Fruit fly (Drosophila melanogaster) whole organism, embryonic: ENCODE results near the gene st.

Experiments
- Antp ChIP-seq: fragments of 200-800 bp; sonication (Bioruptor generic); optimal IDR thresholded peaks from 3 replicates; lab custom pipeline; 2016; ENCODE audit warnings: missing biosample characterization, missing genetic modification characterization
- CG10462 ChIP-seq: fragments of 200-800 bp; sonication (Bioruptor generic); optimal IDR thresholded peaks from 2 replicates; lab custom pipeline; 2016; ENCODE audit warnings: missing biosample characterization, missing genetic modification characterization
- CG10979 ChIP-seq: fragments of 200-800 bp; sonication (Bioruptor generic); optimal IDR thresholded peaks from 2 replicates; lab custom pipeline; 2018; ENCODE audit warnings: missing biosample characterization, mild to moderate bottlenecking, missing genetic modification characterization, moderate library complexity
- CG11696 ChIP-seq: fragments of 200-800 bp; sonication (Bioruptor generic); IDR thresholded peaks from 2 replicates; pipeline ENCODE4 v1.3.6; 2022; ENCODE audit warnings: missing biosample characterization, missing genetic modification characterization
- CG13287 ChIP-seq: fragments of 200-800 bp; sonication (Bioruptor generic); IDR thresholded peaks from 2 replicates; pipeline ENCODE4 v1.3.6; 2022; ENCODE audit warnings: missing biosample characterization, missing genetic modification characterization; ENCODE audit not compliant: partially characterized antibody
- CG1529 ChIP-seq: fragments of 200-800 bp; sonication (Bioruptor generic); optimal IDR thresholded peaks from 3 replicates; lab custom pipeline; 2018; ENCODE audit warnings: missing biosample characterization, missing genetic modification characterization
- CG17328 ChIP-seq: fragments of 200-800 bp; sonication (Bioruptor generic); IDR thresholded peaks from 2 replicates; pipeline ENCODE4 v1.3.6; 2022; ENCODE audit warnings: missing biosample characterization, missing genetic modification characterization
- CG17359 ChIP-seq: fragments of 200-800 bp; sonication (Bioruptor generic); optimal IDR thresholded peaks from 3 replicates; lab custom pipeline; 2018; ENCODE audit warnings: missing biosample characterization, mild to moderate bottlenecking, missing genetic modification characterization, moderate library complexity
- CG17829 ChIP-seq: fragments of 200-800 bp; optimal IDR thresholded peaks from 2 replicates; lab custom pipeline; 2019; ENCODE audit warnings: missing biosample characterization, mild to moderate bottlenecking, missing genetic modification characterization, moderate library complexity
- CG2202 ChIP-seq: fragments of 200-800 bp; sonication (Bioruptor generic); optimal IDR thresholded peaks from 2 replicates; lab custom pipeline; 2018; ENCODE audit warnings: missing biosample characterization, mild to moderate bottlenecking, missing genetic modification characterization
- CG3281 ChIP-seq: fragments of 200-800 bp; sonication (Bioruptor generic); optimal IDR thresholded peaks from 3 replicates; lab custom pipeline; 2017; ENCODE audit warnings: missing biosample characterization, mild to moderate bottlenecking, missing genetic modification characterization
- CG4404 ChIP-seq: fragments of 200-800 bp; sonication (Bioruptor generic); IDR thresholded peaks from 2 replicates; pipeline ENCODE4 v1.3.6; 2022; ENCODE audit warnings: missing biosample characterization, missing genetic modification characterization
- CG4424 ChIP-seq: fragments of 200-800 bp; sonication (Bioruptor generic); optimal IDR thresholded peaks from 3 replicates; lab custom pipeline; 2016; ENCODE audit warnings: missing biosample characterization, missing genetic modification characterization
- CG6689 ChIP-seq: fragments of 200-800 bp; sonication (Bioruptor generic); IDR thresholded peaks from 2 replicates; pipeline ENCODE4 v1.3.6; 2022; ENCODE audit warnings: missing biosample characterization, missing genetic modification characterization
- CG8765 ChIP-seq: fragments of 200-800 bp; sonication (Bioruptor generic); IDR thresholded peaks from 2 replicates; pipeline ENCODE4 v1.3.6; 2022; ENCODE audit warnings: missing biosample characterization, missing genetic modification characterization
- CG8924 ChIP-seq: fragments of 200-800 bp; optimal IDR thresholded peaks from 3 replicates; lab custom pipeline; 2019; ENCODE audit warnings: missing biosample characterization, mild to moderate bottlenecking, missing genetic modification characterization, moderate library complexity
- CG9437 ChIP-seq: fragments of 200-800 bp; sonication (Bioruptor generic); optimal IDR thresholded peaks from 2 replicates; lab custom pipeline; 2018; ENCODE audit warnings: missing biosample characterization, mild to moderate bottlenecking, missing genetic modification characterization
- Dad ChIP-seq: fragments of 200-800 bp; sonication (Bioruptor generic); optimal IDR thresholded peaks from 3 replicates; lab custom pipeline; 2016; ENCODE audit warnings: missing biosample characterization, missing genetic modification characterization
- Dp ChIP-seq: fragments of 200-800 bp; sonication (Bioruptor generic); optimal IDR thresholded peaks from 2 replicates; lab custom pipeline; 2018; ENCODE audit warnings: missing biosample characterization, mild to moderate bottlenecking, missing genetic modification characterization, moderate library complexity
- Drgx ChIP-seq: fragments of 200-800 bp; sonication (Bioruptor generic); IDR thresholded peaks from 2 replicates; pipeline ENCODE4 v1.3.6; 2022; ENCODE audit warnings: missing biosample characterization, missing genetic modification characterization
- Ets65A ChIP-seq: fragments of 200-800 bp; sonication (Bioruptor generic); peaks from one replicate; lab custom pipeline; 2016; ENCODE audit warnings: missing biosample characterization, missing genetic modification characterization
- Gsc ChIP-seq: fragments of 200-800 bp; sonication (Bioruptor generic); IDR thresholded peaks from 2 replicates; pipeline ENCODE4 v1.3.6; 2022; ENCODE audit warnings: missing biosample characterization, missing genetic modification characterization
- H2.0 ChIP-seq: fragments of 200-800 bp; sonication (Bioruptor generic); IDR thresholded peaks from 2 replicates; pipeline ENCODE4 v1.3.6; 2022; ENCODE audit warnings: missing biosample characterization, missing genetic modification characterization
- Mes4 ChIP-seq: fragments of 200-800 bp; sonication (Bioruptor generic); optimal IDR thresholded peaks from 2 replicates; lab custom pipeline; 2016; ENCODE audit warnings: missing biosample characterization, missing genetic modification characterization
- Pdp1 ChIP-seq, 2 experiments: fragments of 200-800 bp; sonication (Bioruptor generic); optimal IDR thresholded peaks; 3 replicates each; lab custom pipeline; 2016; ENCODE audit warnings: missing biosample characterization in 2 of 2, missing genetic modification characterization in 2 of 2, mild to moderate bottlenecking in 1 of 2, moderate library complexity in 1 of 2
- Sox100B ChIP-seq: fragments of 200-800 bp; sonication (Bioruptor generic); optimal IDR thresholded peaks from 3 replicates; lab custom pipeline; 2018; ENCODE audit warnings: missing biosample characterization, mild to moderate bottlenecking, missing genetic modification characterization
- Spps ChIP-seq: fragments of 200-800 bp; sonication (Bioruptor generic); optimal IDR thresholded peaks from 2 replicates; lab custom pipeline; 2018; ENCODE audit warnings: missing biosample characterization, mild to moderate bottlenecking, missing genetic modification characterization
- Ssrp ChIP-seq: fragments of 200-800 bp; sonication (Bioruptor generic); optimal IDR thresholded peaks from 2 replicates; lab custom pipeline; 2018; ENCODE audit warnings: missing biosample characterization, mild to moderate bottlenecking, missing genetic modification characterization, moderate library complexity
- Xrp1 ChIP-seq: fragments of 200-800 bp; sonication (Bioruptor generic); IDR thresholded peaks from 2 replicates; pipeline ENCODE4 v1.3.6; 2022; ENCODE audit warnings: missing biosample characterization, missing genetic modification characterization
- ara ChIP-seq: fragments of 200-800 bp; sonication (Bioruptor generic); IDR thresholded peaks from 2 replicates; pipeline ENCODE4 v1.3.6; 2022; ENCODE audit warnings: missing biosample characterization, missing genetic modification characterization
- ase ChIP-seq: fragments of 200-800 bp; sonication (Bioruptor generic); IDR thresholded peaks from 3 replicates; pipeline ENCODE4 v1.3.6; 2022; ENCODE audit warnings: missing biosample characterization, missing genetic modification characterization
- bsh ChIP-seq, 2 experiments: fragments of 200-800 bp; sonication (Bioruptor generic); optimal IDR thresholded peaks; 2 replicates each; lab custom pipeline; 2017 to 2018; ENCODE audit warnings: mild to moderate bottlenecking in 2 of 2, missing biosample characterization in 2 of 2, missing genetic modification characterization in 2 of 2, moderate library complexity in 1 of 2
- chm ChIP-seq: fragments of 200-800 bp; sonication (Bioruptor generic); IDR thresholded peaks from 2 replicates; pipeline ENCODE4 v1.3.6; 2022; ENCODE audit warnings: missing biosample characterization, missing genetic modification characterization
- chn ChIP-seq: fragments of 200-800 bp; sonication (Bioruptor generic); optimal IDR thresholded peaks from 2 replicates; lab custom pipeline; 2016; ENCODE audit warnings: missing biosample characterization, missing genetic modification characterization
- eve ChIP-seq, 2 experiments: fragments of >200 bp; optimal IDR thresholded peaks; 2 replicates each; lab custom pipeline; 2017; ENCODE audit warnings: missing biosample characterization in 2 of 2, missing genetic modification characterization in 2 of 2
- fd64A ChIP-seq: fragments of 200-800 bp; sonication (Bioruptor generic); optimal IDR thresholded peaks from 3 replicates; lab custom pipeline; 2018; ENCODE audit warnings: missing biosample characterization, mild to moderate bottlenecking, missing genetic modification characterization
- phol ChIP-seq: fragments of 200-800 bp; sonication (Bioruptor generic); optimal IDR thresholded peaks from 3 replicates; lab custom pipeline; 2018; ENCODE audit warnings: missing biosample characterization, mild to moderate bottlenecking, missing genetic modification characterization, moderate library complexity
- sens ChIP-seq: fragments of 200-800 bp; sonication (Bioruptor generic); peaks from one replicate; lab custom pipeline; 2016; ENCODE audit warnings: missing biosample characterization, missing genetic modification characterization
- sisA ChIP-seq: fragments of 200-800 bp; sonication (Bioruptor generic); IDR thresholded peaks from 2 replicates; pipeline ENCODE4 v1.3.6; 2022; ENCODE audit warnings: missing biosample characterization, missing genetic modification characterization
- so ChIP-seq: fragments of 200-800 bp; sonication (Bioruptor generic); IDR thresholded peaks from 3 replicates; pipeline ENCODE4 v1.3.6; 2022; ENCODE audit warnings: missing biosample characterization, missing genetic modification characterization
- sob ChIP-seq: fragments of 200-800 bp; sonication (Bioruptor generic); IDR thresholded peaks from 2 replicates; pipeline ENCODE4 v1.3.6; 2022; ENCODE audit warnings: missing biosample characterization, missing genetic modification characterization
- ssp ChIP-seq: fragments of 200-800 bp; sonication (Bioruptor generic); IDR thresholded peaks from 2 replicates; pipeline ENCODE4 v1.3.6; 2022; ENCODE audit warnings: missing biosample characterization, missing genetic modification characterization
- tin ChIP-seq: fragments of 200-800 bp; sonication (Bioruptor generic); optimal IDR thresholded peaks from 3 replicates; lab custom pipeline; 2016; ENCODE audit warnings: missing biosample characterization, missing genetic modification characterization
- tna ChIP-seq: fragments of 200-800 bp; sonication (Bioruptor generic); IDR thresholded peaks from 2 replicates; pipeline ENCODE4 v1.3.6; 2022; ENCODE audit warnings: missing biosample characterization, missing genetic modification characterization; ENCODE audit not compliant: partially characterized antibody
- ttk ChIP-seq: fragments of 200-800 bp; sonication (Bioruptor generic); IDR thresholded peaks from 2 replicates; pipeline ENCODE4 v2.1.2; 2022; ENCODE audit warnings: missing biosample characterization, missing genetic modification characterization
- usp ChIP-seq: fragments of >200 bp; optimal IDR thresholded peaks from 2 replicates; lab custom pipeline; 2017; ENCODE audit warnings: missing biosample characterization, missing genetic modification characterization
- zen ChIP-seq: fragments of 200-800 bp; sonication (Bioruptor generic); optimal IDR thresholded peaks from 3 replicates; lab custom pipeline; 2018; ENCODE audit warnings: missing biosample characterization, mild to moderate bottlenecking, missing genetic modification characterization, moderate library complexity
- zen2 ChIP-seq: fragments of 200-800 bp; sonication (Bioruptor generic); IDR thresholded peaks from 3 replicates; pipeline ENCODE4 v1.3.6; 2022; ENCODE audit warnings: missing biosample characterization, missing genetic modification characterization; ENCODE audit not compliant: partially characterized antibody
- zfh1 ChIP-seq: fragments of 200-800 bp; sonication (Bioruptor generic); IDR thresholded peaks from 3 replicates; pipeline ENCODE4 v1.3.6; 2022; ENCODE audit warnings: missing biosample characterization, missing genetic modification characterization

st gene

dm6 chr3L:16451887-16452751, 45.3 kb upstream of the st start, which contains the start of gene dsx-c73A (continued):
- no peak for TF ChIP-seq CG10462 (GFP tag; lab: Kevin White, UChicago)
- peak; percentile 25 for TF ChIP-seq tin (GFP tag; lab: Kevin White, UChicago)
- peak; percentile 69 for TF ChIP-seq zen (tag; lab: Kevin White, UChicago)
- TF ChIP-seq CG6689 (GFP tag; lab: Robert Waterston, UW), result peak; percentile 46; the same call in 1 of the 2 replicates
- TF ChIP-seq ttk (GFP tag; lab: Robert Waterston, UW), result 0 out of 2 replicates have a peak, but pooled peaks have one; percentile 28
- TF ChIP-seq Xrp1 (GFP tag; lab: Robert Waterston, UW), result peak; percentile 71
- TF ChIP-seq CG2202 (tag; lab: Kevin White, UChicago), result peak; percentile 23
- peak; percentile 62 for TF ChIP-seq CG9437 (GFP tag; lab: Kevin White, UChicago)
- TF ChIP-seq sisA (GFP tag; lab: Robert Waterston, UW), result peak; percentile 42; the same call in 1 of the 2 replicates
- TF ChIP-seq fd64A (GFP tag; lab: Kevin White, UChicago), result no peak
- TF ChIP-seq CG10979 (tag; lab: Kevin White, UChicago), result peak; percentile 71
- peak; percentile 59 to 80 for TF ChIP-seq bsh (GFP tag; optimal IDR thresholded peaks at IDR 0.05; lab: Kevin White, UChicago)
- TF ChIP-seq Sox100B (GFP tag; lab: Kevin White, UChicago), result peak; percentile 27
- no peak for TF ChIP-seq ase
- peak; percentile 89 for TF ChIP-seq Ets65A
- TF ChIP-seq zfh1 (GFP tag; lab: Robert Waterston, UW), result peak; percentile 57; the same call in 2 of the 3 replicates
- TF ChIP-seq chm (GFP tag; lab: Robert Waterston, UW), result no peak
- peak in 1 of 2 experiments; percentile 23 for TF ChIP-seq Pdp1 (GFP tag; optimal IDR thresholded peaks at IDR 0.05; lab: Kevin White, UChicago)
- peak; percentile 10; the same call in 1 of the 2 replicates for TF ChIP-seq H2.0 (GFP tag; lab: Robert Waterston, UW)
- TF ChIP-seq ara (GFP tag; lab: Robert Waterston, UW), result peak; percentile 62; the same call in 1 of the 2 replicates
- peak; percentile 28 for TF ChIP-seq CG17359
- TF ChIP-seq CG8765 (GFP tag; lab: Robert Waterston, UW), result no peak
- TF ChIP-seq Antp (GFP tag; lab: Kevin White, UChicago), result no peak
- 0 out of 2 replicates have a peak, but pooled peaks have one; percentile 31 for TF ChIP-seq CG13287 (GFP tag; lab: Robert Waterston, UW)
- peak; percentile 90 for TF ChIP-seq sens
- TF ChIP-seq zen2, result peak; percentile 56; the same call in 1 of the 3 replicates
- TF ChIP-seq Gsc (GFP tag; lab: Robert Waterston, UW), result no peak
- TF ChIP-seq CG1529 (GFP tag; lab: Kevin White, UChicago), result peak; percentile 29
- TF ChIP-seq CG3281 (GFP tag; lab: Kevin White, UChicago), result no peak
- TF ChIP-seq Ssrp (tag; lab: Kevin White, UChicago), result peak; percentile 46
- peak; percentile 55 for TF ChIP-seq Drgx (GFP tag; lab: Robert Waterston, UW)
- 0 out of 2 replicates have a peak, but pooled peaks have one; percentile 14 for TF ChIP-seq CG11696
- TF ChIP-seq so (GFP tag; lab: Robert Waterston, UW), result 0 out of 3 replicates have a peak, but pooled peaks have one; percentile 21
- TF ChIP-seq usp (GFP tag; lab: Kevin White, UChicago), result no peak
- peak; percentile 36; the same call in 1 of the 2 replicates for TF ChIP-seq ssp
- no peak for TF ChIP-seq tna
- TF ChIP-seq CG17328 (GFP tag; lab: Robert Waterston, UW), result 0 out of 2 replicates have a peak, but pooled peaks have one; percentile 22
- TF ChIP-seq Spps (tag; lab: Kevin White, UChicago), result peak; percentile 10
- TF ChIP-seq Mes4 (GFP tag; lab: Kevin White, UChicago), result no peak
- TF ChIP-seq sob (GFP tag; lab: Robert Waterston, UW), result no peak
- peak in 1 of 2 experiments; percentile 69 for TF ChIP-seq eve (GFP tag; optimal IDR thresholded peaks at IDR 0.05; lab: Kevin White, UChicago)
- peak; percentile 28 for TF ChIP-seq CG17829
- 0 out of 2 replicates have a peak, but pooled peaks have one; percentile 7 for TF ChIP-seq CG4404 (GFP tag; lab: Robert Waterston, UW)
- peak; percentile 57 for TF ChIP-seq CG4424 (GFP tag; lab: Kevin White, UChicago)
- no peak for TF ChIP-seq Dp (GFP tag; lab: Kevin White, UChicago)
- no peak for TF ChIP-seq chn (GFP tag; lab: Kevin White, UChicago)
- peak; percentile 47 for TF ChIP-seq phol
- TF ChIP-seq Dad (GFP tag; lab: Kevin White, UChicago), result no peak
- TF ChIP-seq CG8924 (tag; lab: Kevin White, UChicago), result peak; percentile 32
